Worm (Caenorhabditis elegans) whole organism, midembryonic: ENCODE results near the gene srh-30.

ENCODE experiments used
- T22C8.4 ChIP-seq: fragments of 200-800 bp; sonication (Bioruptor generic); IDR thresholded peaks from 2 replicates; pipeline ENCODE4 v1.3.6; 2022; ENCODE audit warnings: missing genetic modification characterization, missing compliant biosample characterization
- cog-1 ChIP-seq: sonication (generic microtip); optimal IDR thresholded peaks from 2 replicates; lab custom pipeline; 2016; ENCODE audit warnings: missing genetic modification characterization, missing compliant biosample characterization
- flt-1 ChIP-seq: fragments of 200-800 bp; sonication (Bioruptor generic); IDR thresholded peaks from 2 replicates; pipeline ENCODE4 v1.3.6; 2022; ENCODE audit warnings: missing genetic modification characterization, missing compliant biosample characterization
- klf-2 ChIP-seq: fragments of 200-800 bp; sonication (Bioruptor generic); conservative IDR thresholded peaks from 2 replicates; pipeline ENCODE4 v1.3.6; 2022; ENCODE audit warnings: missing genetic modification reagents, missing genetic modification characterization, missing compliant biosample characterization
- med-1 ChIP-seq: sonication (generic microtip); optimal IDR thresholded peaks from 2 replicates; lab custom pipeline; 2017; ENCODE audit warnings: missing genetic modification characterization, mild to moderate bottlenecking, missing compliant biosample characterization, antibody characterized with exemption, missing genetic modification reagents; ENCODE audit not compliant: insufficient read depth
- ref-1 ChIP-seq: fragments of 200-800 bp; sonication (Bioruptor generic); conservative IDR thresholded peaks from 2 replicates; pipeline ENCODE4 v1.3.6; 2022; ENCODE audit warnings: missing genetic modification reagents, missing genetic modification characterization, missing compliant biosample characterization
- tab-1 ChIP-seq: fragments of 200-800 bp; sonication (Bioruptor generic); IDR thresholded peaks from 2 replicates; pipeline ENCODE4 v1.3.6; 2022; ENCODE audit warnings: missing genetic modification characterization, missing compliant biosample characterization
- ztf-23 ChIP-seq: fragments of 200-800 bp; sonication (Bioruptor generic); IDR thresholded peaks from 2 replicates; pipeline ENCODE4 v1.3.6; 2022; ENCODE audit warnings: missing genetic modification reagents, missing genetic modification characterization, missing compliant biosample characterization
- ztf-29 ChIP-seq: fragments of 200-800 bp; sonication (Bioruptor generic); IDR thresholded peaks from 2 replicates; pipeline ENCODE4 v1.3.6; 2022; ENCODE audit warnings: missing genetic modification reagents, missing genetic modification characterization, missing compliant biosample characterization

ce11 chrV:6744774-6745173 is 26.8 kb downstream of the srh-30 start, which contains the start of gene T25F10.3:
- TF ChIP-seq flt-1 (GFP tag; lab: Robert Waterston, UW) (no peak), ref-1 (GFP tag; lab: Robert Waterston, UW) (no peak), T22C8.4 (GFP tag; lab: Robert Waterston, UW) (no peak), cog-1 (tag; lab: Kevin White, UChicago) (no peak), tab-1 (GFP tag; lab: Robert Waterston, UW) (no peak), ztf-23 (GFP tag; lab: Robert Waterston, UW) (no peak), ztf-29 (GFP tag; lab: Robert Waterston, UW) (no peak), med-1 (GFP tag; lab: Kevin White, UChicago) (no peak), klf-2 (GFP tag; lab: Robert Waterston, UW) (no peak)
